Worm (Caenorhabditis elegans): ENCODE measurements around the gene nspb-10.

Gene nspb-10

DNA sequence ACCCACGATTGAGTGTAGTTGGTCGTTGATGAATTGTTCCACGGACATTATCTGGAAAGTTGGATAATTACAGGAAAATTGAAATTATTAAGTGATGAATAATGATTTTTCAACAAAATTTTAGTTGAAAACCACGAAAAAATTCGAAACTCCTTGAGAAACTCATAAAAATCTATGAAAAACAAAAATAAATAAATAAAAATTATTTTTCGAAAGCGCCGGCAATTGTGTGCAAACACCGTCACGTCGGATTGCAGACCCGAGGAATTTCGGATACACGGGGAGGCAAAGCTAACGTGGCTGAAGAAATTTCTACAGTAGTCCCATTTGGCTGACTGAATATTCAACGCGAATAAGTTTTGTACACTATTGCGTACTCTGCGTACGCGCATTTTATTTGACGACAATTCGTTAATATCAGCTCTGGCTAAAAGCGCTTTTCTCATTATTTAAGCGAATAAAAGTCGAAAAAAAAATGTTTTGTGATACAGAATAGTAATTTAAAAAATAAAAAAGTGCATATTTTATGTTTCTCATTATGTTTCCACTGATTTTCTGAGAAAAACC, 26.4 kb downstream of the nspb-10 start, which contains the start of gene mog-4:
Gene mog-4, minus strand, starts transcription at position 51 of the 567 bp plus-strand sequence.
- peak; percentile 38 for TF ChIP-seq dao-5 (tag; optimal IDR thresholded peaks at IDR 0.05)
- peak; percentile 88 for TF ChIP-seq W03F9.2 (tag; optimal IDR thresholded peaks at IDR 0.05)
- peak; percentile 96 for TF ChIP-seq him-1 (tag; optimal IDR thresholded peaks at IDR 0.05)

- TF ChIP-seq him-1 (tag; optimal IDR thresholded peaks at IDR 0.05) (no peak), W03F9.2 (tag; optimal IDR thresholded peaks at IDR 0.05) (no peak), dao-5 (tag; optimal IDR thresholded peaks at IDR 0.05) (no peak)
Observed at ce11 chrII:14555019-14555418, 33.0 kb downstream of the nspb-10 start.

DNA sequence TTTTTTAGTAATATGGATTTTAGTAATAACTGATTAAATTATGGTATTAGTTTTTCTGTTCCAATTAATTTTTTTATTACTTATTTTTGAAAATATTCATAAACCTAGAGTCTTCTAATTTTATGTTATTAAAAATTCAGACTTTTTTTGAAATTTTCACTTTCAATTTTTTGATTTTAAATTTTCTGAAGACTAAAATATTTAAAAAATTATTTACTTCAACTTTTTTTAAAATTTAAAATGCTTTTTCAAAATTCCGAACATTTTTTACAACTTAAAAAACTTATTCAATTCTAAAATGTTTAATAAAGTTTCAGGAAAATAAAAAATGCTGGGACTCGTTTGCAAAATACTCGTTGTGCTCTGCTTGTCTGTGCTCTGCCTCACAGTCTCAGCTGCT, 37.4 kb downstream of the nspb-10 start, which contains the start of gene nlp-41:
Gene nlp-41, plus strand, starts transcription at position 301 of the 400 bp plus-strand sequence.
- no peak for TF ChIP-seq W03F9.2 (tag; optimal IDR thresholded peaks at IDR 0.05)
- no peak for TF ChIP-seq dao-5 (tag; optimal IDR thresholded peaks at IDR 0.05)

DNA sequence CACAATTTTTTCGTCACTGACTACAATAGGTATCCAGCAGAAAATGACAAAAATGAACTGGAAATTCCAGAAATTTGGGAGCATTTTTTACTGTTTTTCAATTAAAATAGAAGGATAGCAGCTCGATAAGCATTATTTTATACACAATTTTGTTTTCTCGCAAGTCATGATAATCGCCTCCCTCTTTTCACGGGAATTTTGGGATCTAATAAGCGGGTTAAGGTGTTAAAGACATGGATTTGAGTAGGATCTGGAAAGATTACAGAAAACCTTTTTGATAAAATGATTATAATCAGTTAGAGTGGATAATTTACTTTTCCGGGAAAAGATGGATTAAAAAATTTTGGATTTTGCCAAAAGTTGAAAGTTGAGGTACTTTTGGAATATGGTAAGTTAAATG, 39.4 kb downstream of the nspb-10 start, which contains the start of gene gcy-29:
Gene gcy-29, minus strand, starts transcription at position 101 of the 400 bp plus-strand sequence.
- TF ChIP-seq him-1 (tag; optimal IDR thresholded peaks at IDR 0.05) (no peak), dao-5 (tag; optimal IDR thresholded peaks at IDR 0.05) (no peak), W03F9.2 (tag; optimal IDR thresholded peaks at IDR 0.05) (no peak)

DNA sequence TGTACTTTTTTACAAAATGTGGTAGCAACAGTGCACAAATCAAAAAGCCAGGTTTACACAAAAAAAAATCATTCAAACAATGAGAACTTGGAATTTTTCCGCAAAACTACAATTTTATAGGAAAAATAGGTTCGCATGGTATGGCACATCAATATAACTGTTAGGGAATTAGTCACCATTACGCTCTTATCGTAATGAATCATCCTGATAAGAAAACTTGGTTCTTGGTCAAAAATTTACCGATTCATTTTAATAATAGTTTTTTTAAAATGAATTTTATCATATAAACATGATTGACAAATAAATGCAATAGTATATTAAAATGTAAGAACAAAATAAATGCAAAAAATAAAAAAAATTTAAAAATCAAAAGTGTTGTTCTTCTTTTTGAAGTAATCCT, 47.5 kb downstream of the nspb-10 start:
- TF ChIP-seq him-1 (tag; optimal IDR thresholded peaks at IDR 0.05) (no peak), W03F9.2 (tag; optimal IDR thresholded peaks at IDR 0.05) (no peak), dao-5 (tag; optimal IDR thresholded peaks at IDR 0.05) (no peak)
